Fruit fly (Drosophila melanogaster) Kc167 (cell line): ENCODE results near the gene brwl.

Experiments used
- Myc ChIP-seq: fragments of >200 bp; optimal IDR thresholded peaks from 2 replicates; lab custom pipeline; 2017; ENCODE audit warnings: missing external identifiers
- Sin3A ChIP-seq: fragments of >200 bp; optimal IDR thresholded peaks from 2 replicates; lab custom pipeline; 2018; ENCODE audit warnings: missing external identifiers
- h ChIP-seq: fragments of >200 bp; optimal IDR thresholded peaks from 3 replicates; lab custom pipeline; 2018; ENCODE audit warnings: missing external identifiers
- ttk ChIP-seq: sonication (Bioruptor generic); optimal IDR thresholded peaks from 2 replicates; lab custom pipeline; 2017; ENCODE audit warnings: missing external identifiers

DNA sequence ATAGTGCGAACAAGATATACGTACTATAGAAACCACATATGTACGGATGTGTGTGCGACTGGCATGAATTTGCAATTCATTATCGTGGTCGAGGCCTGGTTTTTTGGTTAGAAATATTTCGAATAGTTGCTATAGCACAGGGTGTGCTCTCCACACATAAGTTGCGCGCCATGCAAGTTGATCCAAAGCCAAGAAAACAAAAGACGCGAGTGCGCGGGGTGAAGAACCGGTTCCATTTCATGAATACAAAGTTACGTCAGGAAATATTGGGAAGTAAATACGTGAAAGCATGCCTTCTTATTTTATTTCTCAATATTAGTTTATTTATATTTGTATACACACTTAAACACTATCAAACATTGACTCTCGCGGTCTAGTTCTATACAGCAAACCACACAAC is 45.2 kb downstream of the brwl start:
- TF ChIP-seq h (lab: Kevin White, UChicago): no peak
- TF ChIP-seq Myc (lab: Kevin White, UChicago): no peak
- TF ChIP-seq ttk (lab: Kevin White, UChicago): no peak
- no peak for TF ChIP-seq Sin3A (lab: Kevin White, UChicago)
